Fruit fly (Drosophila melanogaster): Measurements from ENCODE around the gene CG13678.

dm6 chr3L:8193016-8193415 is 28.9 kb upstream of the CG13678 start, which contains the start of gene CG7387:
- no peak for TF ChIP-seq CG10631 (GFP tag; optimal IDR thresholded peaks at IDR 0.05)
- TF ChIP-seq CG6792 (GFP tag; optimal IDR thresholded peaks at IDR 0.05) = no peak
- TF ChIP-seq Hr4 (GFP tag; optimal IDR thresholded peaks at IDR 0.05) = no peak
- TF ChIP-seq Hr38 (GFP tag; optimal IDR thresholded peaks at IDR 0.05) = no peak
- no peak for TF ChIP-seq spab (GFP tag; optimal IDR thresholded peaks at IDR 0.05)
- TF ChIP-seq OdsH (GFP tag; optimal IDR thresholded peaks at IDR 0.05) = no peak
- TF ChIP-seq Lpt (GFP tag; optimal IDR thresholded peaks at IDR 0.05) = no peak
